Worm (Caenorhabditis elegans) whole organism, late embryonic: ENCODE results near the gene B0336.7.

Experiments
- C08G9.2 ChIP-seq: sonication (generic microtip); optimal IDR thresholded peaks from 2 replicates; lab custom pipeline; 2016; ENCODE audit warnings: mild to moderate bottlenecking, missing genetic modification characterization, moderate library complexity, missing compliant biosample characterization
- C38D4.7 ChIP-seq: fragments of 200-800 bp; sonication (Bioruptor generic); optimal IDR thresholded peaks from 2 replicates; lab custom pipeline; 2018; ENCODE audit warnings: mild to moderate bottlenecking, missing genetic modification characterization, moderate library complexity, missing compliant biosample characterization
- K02D7.2 ChIP-seq: sonication (generic microtip); optimal IDR thresholded peaks from 2 replicates; lab custom pipeline; 2017; ENCODE audit warnings: mild to moderate bottlenecking, missing genetic modification characterization, missing compliant biosample characterization
- K09A11.1 ChIP-seq: sonication (generic microtip); optimal IDR thresholded peaks from 2 replicates; lab custom pipeline; 2017; ENCODE audit warnings: antibody characterized with exemption, mild to moderate bottlenecking, missing genetic modification characterization, missing compliant biosample characterization; ENCODE audit not compliant: insufficient read depth
- T23F11.4 ChIP-seq: fragments of 200-800 bp; sonication (Bioruptor generic); optimal IDR thresholded peaks from 2 replicates; lab custom pipeline; 2018; ENCODE audit warnings: mild to moderate bottlenecking, missing genetic modification characterization, missing compliant biosample characterization
- Y22D7AL.16 ChIP-seq: sonication (generic microtip); optimal IDR thresholded peaks from 2 replicates; lab custom pipeline; 2016; ENCODE audit warnings: missing genetic modification characterization, missing compliant biosample characterization
- ahr-1 ChIP-seq: sonication (generic microtip); optimal IDR thresholded peaks from 2 replicates; lab custom pipeline; 2016; ENCODE audit warnings: missing genetic modification characterization, missing compliant biosample characterization
- ama-1 ChIP-seq: fragments of 150-350 bp; optimal IDR thresholded peaks from 2 replicates; lab custom pipeline; 2014
- ceh-14 ChIP-seq: sonication (generic microtip); optimal IDR thresholded peaks from 2 replicates; lab custom pipeline; 2016; ENCODE audit warnings: missing genotype, missing genetic modification characterization, missing compliant biosample characterization
- ceh-19 ChIP-seq: fragments of 200-800 bp; sonication (Bioruptor generic); optimal IDR thresholded peaks from 2 replicates; lab custom pipeline; 2018; ENCODE audit warnings: mild to moderate bottlenecking, missing genetic modification characterization, missing compliant biosample characterization
- ceh-2 ChIP-seq: sonication (generic microtip); optimal IDR thresholded peaks from 2 replicates; lab custom pipeline; 2016; ENCODE audit warnings: missing genotype, missing genetic modification characterization, missing compliant biosample characterization
- ceh-22 ChIP-seq: sonication (generic microtip); optimal IDR thresholded peaks from 2 replicates; lab custom pipeline; 2017; ENCODE audit warnings: missing biosample characterization, missing genetic modification characterization
- ceh-24 ChIP-seq: sonication (generic microtip); optimal IDR thresholded peaks from 2 replicates; lab custom pipeline; 2016; ENCODE audit warnings: mild to moderate bottlenecking, missing genetic modification characterization, missing compliant biosample characterization
- ceh-30 ChIP-seq: fragments of 150-350 bp; optimal IDR thresholded peaks from 2 replicates; lab custom pipeline; 2014; ENCODE audit warnings: missing biosample characterization, missing genetic modification characterization
- ceh-31 ChIP-seq: sonication (generic microtip); optimal IDR thresholded peaks from 2 replicates; lab custom pipeline; 2016; ENCODE audit warnings: missing genetic modification characterization, missing compliant biosample characterization
- ceh-34 ChIP-seq: sonication (generic microtip); optimal IDR thresholded peaks from 2 replicates; lab custom pipeline; 2016; ENCODE audit warnings: mild to moderate bottlenecking, missing genetic modification characterization, missing compliant biosample characterization
- ceh-45 ChIP-seq: fragments of 200-800 bp; sonication (Bioruptor generic); IDR thresholded peaks from 2 replicates; pipeline ENCODE4 v1.3.6; 2022; ENCODE audit warnings: missing genetic modification reagents, missing genetic modification characterization, missing compliant biosample characterization
- ceh-48 ChIP-seq: sonication (generic microtip); optimal IDR thresholded peaks from 2 replicates; lab custom pipeline; 2016; ENCODE audit warnings: missing genetic modification characterization, inconsistent platforms, missing compliant biosample characterization
- ceh-6 ChIP-seq: fragments of 200-800 bp; sonication (Bioruptor generic); optimal IDR thresholded peaks from 2 replicates; lab custom pipeline; 2018; ENCODE audit warnings: mild to moderate bottlenecking, missing genetic modification characterization, missing compliant biosample characterization
- ceh-9 ChIP-seq: sonication (generic microtip); optimal IDR thresholded peaks from 2 replicates; lab custom pipeline; 2016; ENCODE audit warnings: mild to moderate bottlenecking, missing genetic modification characterization, inconsistent platforms, missing compliant biosample characterization
- che-1 ChIP-seq: sonication (generic microtip); optimal IDR thresholded peaks from 2 replicates; lab custom pipeline; 2016; ENCODE audit warnings: mild to moderate bottlenecking, missing genetic modification characterization, missing compliant biosample characterization
- dmd-4 ChIP-seq: sonication (generic microtip); optimal IDR thresholded peaks from 2 replicates; lab custom pipeline; 2016; ENCODE audit warnings: borderline replicate concordance, missing genetic modification characterization, missing compliant biosample characterization
- dve-1 ChIP-seq: sonication (generic microtip); optimal IDR thresholded peaks from 2 replicates; lab custom pipeline; 2017; ENCODE audit warnings: antibody characterized with exemption, mild to moderate bottlenecking, missing genetic modification characterization, missing compliant biosample characterization
- elt-2 ChIP-seq: sonication (generic microtip); optimal IDR thresholded peaks from 2 replicates; lab custom pipeline; 2016; ENCODE audit warnings: missing genetic modification reagents, missing genetic modification characterization, missing compliant biosample characterization
- elt-4 ChIP-seq: sonication (generic microtip); optimal IDR thresholded peaks from 2 replicates; lab custom pipeline; 2016; ENCODE audit warnings: missing genetic modification characterization, missing compliant biosample characterization
- ets-4 ChIP-seq: sonication (generic microtip); optimal IDR thresholded peaks from 2 replicates; lab custom pipeline; 2016; ENCODE audit warnings: missing genetic modification characterization, missing compliant biosample characterization
- eyg-1 ChIP-seq: sonication (generic microtip); optimal IDR thresholded peaks from 2 replicates; lab custom pipeline; 2016; ENCODE audit warnings: missing genotype, missing genetic modification characterization, missing compliant biosample characterization
- fax-1 ChIP-seq: sonication (generic microtip); optimal IDR thresholded peaks from 2 replicates; lab custom pipeline; 2016; ENCODE audit warnings: missing genotype, missing genetic modification characterization, missing compliant biosample characterization
- fkh-10 ChIP-seq: fragments of 150-350 bp; optimal IDR thresholded peaks from 2 replicates; lab custom pipeline; 2014; ENCODE audit warnings: missing biosample characterization, missing genetic modification reagents, missing genetic modification characterization
- fkh-6 ChIP-seq: sonication (generic microtip); optimal IDR thresholded peaks from 2 replicates; lab custom pipeline; 2016; ENCODE audit warnings: missing genetic modification characterization, missing compliant biosample characterization
- hlh-15 ChIP-seq: sonication (generic microtip); optimal IDR thresholded peaks from 2 replicates; lab custom pipeline; 2016; ENCODE audit warnings: missing genetic modification characterization, missing compliant biosample characterization
- hlh-30 ChIP-seq: sonication (generic microtip); optimal IDR thresholded peaks from 2 replicates; lab custom pipeline; 2017; ENCODE audit warnings: antibody characterized with exemption, missing genetic modification characterization, missing compliant biosample characterization; ENCODE audit not compliant: insufficient read depth
- hlh-6 ChIP-seq: sonication (generic microtip); optimal IDR thresholded peaks from 2 replicates; lab custom pipeline; 2016; ENCODE audit warnings: missing genotype, missing genetic modification characterization, missing compliant biosample characterization
- hlh-8 ChIP-seq: sonication (generic microtip); optimal IDR thresholded peaks from 2 replicates; lab custom pipeline; 2016; ENCODE audit warnings: missing genotype, missing genetic modification characterization, missing compliant biosample characterization
- lin-11 ChIP-seq: fragments of 200-800 bp; sonication (Bioruptor generic); optimal IDR thresholded peaks from 2 replicates; lab custom pipeline; 2018; ENCODE audit warnings: mild to moderate bottlenecking, missing genetic modification characterization, missing compliant biosample characterization
- madf-2 ChIP-seq: sonication (generic microtip); optimal IDR thresholded peaks from 2 replicates; lab custom pipeline; 2017; ENCODE audit warnings: missing genetic modification characterization, missing compliant biosample characterization
- mec-3 ChIP-seq: sonication (generic microtip); optimal IDR thresholded peaks from 2 replicates; lab custom pipeline; 2016; ENCODE audit warnings: borderline replicate concordance, missing genetic modification characterization, missing compliant biosample characterization
- nfya-1 ChIP-seq: sonication (generic microtip); optimal IDR thresholded peaks from 2 replicates; lab custom pipeline; 2017; ENCODE audit warnings: missing genetic modification characterization, mild to moderate bottlenecking, missing compliant biosample characterization, antibody characterized with exemption, moderate library complexity
- nhr-11 ChIP-seq: fragments of 150-350 bp; optimal IDR thresholded peaks from 2 replicates; lab custom pipeline; 2014; ENCODE audit warnings: missing biosample characterization, missing genetic modification characterization
- nhr-232 ChIP-seq: sonication (generic microtip); optimal IDR thresholded peaks from 2 replicates; lab custom pipeline; 2016; ENCODE audit warnings: missing genetic modification characterization, missing compliant biosample characterization
- odd-2 ChIP-seq: sonication (generic microtip); optimal IDR thresholded peaks from 2 replicates; lab custom pipeline; 2017; ENCODE audit warnings: antibody characterized with exemption, mild to moderate bottlenecking, missing genetic modification characterization, missing compliant biosample characterization
- pax-1 ChIP-seq: fragments of 150-350 bp; optimal IDR thresholded peaks from 2 replicates; lab custom pipeline; 2014; ENCODE audit warnings: missing biosample characterization, missing genetic modification characterization
- pqm-1 ChIP-seq: sonication (generic microtip); optimal IDR thresholded peaks from 2 replicates; lab custom pipeline; 2016; ENCODE audit warnings: missing genetic modification characterization, missing compliant biosample characterization
- pros-1 ChIP-seq: fragments of 150-350 bp; optimal IDR thresholded peaks from 2 replicates; lab custom pipeline; 2014; ENCODE audit warnings: missing biosample characterization, missing genetic modification reagents, missing genetic modification characterization
- rnt-1 ChIP-seq: sonication (generic microtip); optimal IDR thresholded peaks from 2 replicates; lab custom pipeline; 2016; ENCODE audit warnings: missing genetic modification characterization, missing compliant biosample characterization
- sdc-2 ChIP-seq: sonication (generic microtip); optimal IDR thresholded peaks from 2 replicates; lab custom pipeline; 2016; ENCODE audit warnings: missing genotype, missing genetic modification characterization, missing compliant biosample characterization
- sox-2 ChIP-seq: fragments of 200-800 bp; sonication (Bioruptor generic); IDR thresholded peaks from 2 replicates; pipeline ENCODE4 v1.3.6; 2022; ENCODE audit warnings: missing genetic modification reagents, missing genetic modification characterization, missing compliant biosample characterization
- syd-9 ChIP-seq: sonication (generic microtip); optimal IDR thresholded peaks from 2 replicates; lab custom pipeline; 2016; ENCODE audit warnings: mild to moderate bottlenecking, missing genetic modification characterization, moderate library complexity, missing compliant biosample characterization
- tbx-2 ChIP-seq: sonication (generic microtip); optimal IDR thresholded peaks from 2 replicates; lab custom pipeline; 2016; ENCODE audit warnings: missing genetic modification characterization, missing compliant biosample characterization
- ttx-3 ChIP-seq: sonication (generic microtip); optimal IDR thresholded peaks from 2 replicates; lab custom pipeline; 2016; ENCODE audit warnings: missing genetic modification reagents, missing genetic modification characterization, missing compliant biosample characterization
- unc-42 ChIP-seq: sonication (generic microtip); optimal IDR thresholded peaks from 2 replicates; lab custom pipeline; 2016; ENCODE audit warnings: missing genotype, missing genetic modification characterization, missing compliant biosample characterization
- unc-55 ChIP-seq: sonication (generic microtip); optimal IDR thresholded peaks from 2 replicates; lab custom pipeline; 2017; ENCODE audit warnings: missing biosample characterization, missing genetic modification reagents, missing genetic modification characterization
- unc-86 ChIP-seq: sonication (generic microtip); optimal IDR thresholded peaks from 2 replicates; lab custom pipeline; 2016; ENCODE audit warnings: missing genetic modification characterization, missing compliant biosample characterization
- zip-5 ChIP-seq: sonication (generic microtip); optimal IDR thresholded peaks from 2 replicates; lab custom pipeline; 2016; ENCODE audit warnings: missing genetic modification characterization, missing compliant biosample characterization

Gene B0336.7

ce11 chrIII:5706077-5706627, 9.0 kb upstream of the B0336.7 start, which contains the start of gene rpl-23:
rpl-23 (minus strand) TSS chrIII:5706127.
- TF ChIP-seq rnt-1 (tag; lab: Kevin White, UChicago) (peak; percentile 5), lin-11 (no peak), ets-4 (peak; percentile 40), hlh-8 (tag; lab: Kevin White, UChicago) (no peak), fax-1 (tag; lab: Kevin White, UChicago) (no peak), Y22D7AL.16 (tag; lab: Kevin White, UChicago) (no peak), eyg-1 (tag; lab: Kevin White, UChicago) (no peak), K02D7.2 (tag; lab: Kevin White, UChicago) (no peak), nfya-1 (peak; percentile 87), mec-3 (tag; lab: Kevin White, UChicago) (no peak), ceh-24 (tag; lab: Kevin White, UChicago) (no peak), fkh-6 (tag; lab: Kevin White, UChicago) (no peak), unc-86 (tag; lab: Kevin White, UChicago) (no peak), sdc-2 (tag; lab: Kevin White, UChicago) (no peak), fkh-10 (no peak), ceh-19 (GFP tag; lab: Kevin White, UChicago) (no peak), dmd-4 (tag; lab: Kevin White, UChicago) (no peak), C38D4.7 (no peak), dve-1 (tag; lab: Kevin White, UChicago) (peak; percentile 69), ama-1 (lab: Kevin White, UChicago) (no peak), T23F11.4 (GFP tag; lab: Kevin White, UChicago) (no peak), ceh-2 (tag; lab: Kevin White, UChicago) (no peak), madf-2 (tag; lab: Kevin White, UChicago) (no peak), ceh-31 (tag; lab: Kevin White, UChicago) (peak; percentile 85), ttx-3 (tag; lab: Kevin White, UChicago) (no peak), ceh-30 (tag; lab: Kevin White, UChicago) (no peak), tbx-2 (tag; lab: Kevin White, UChicago) (peak; percentile 29), hlh-15 (no peak), syd-9 (tag; lab: Kevin White, UChicago) (no peak), elt-4 (tag; lab: Kevin White, UChicago) (no peak), odd-2 (tag; lab: Kevin White, UChicago) (no peak), hlh-30 (tag; lab: Kevin White, UChicago) (peak; percentile 56), ceh-6 (no peak), ceh-48 (tag; lab: Kevin White, UChicago) (peak; percentile 98), nhr-11 (no peak), unc-42 (tag; lab: Kevin White, UChicago) (peak; percentile 78), nhr-232 (tag; lab: Kevin White, UChicago) (no peak), elt-2 (peak; percentile 24), ceh-45 (GFP tag; lab: Robert Waterston, UW) (no peak), C08G9.2 (no peak), unc-55 (GFP tag; lab: Kevin White, UChicago) (peak; percentile 71), ahr-1 (tag; lab: Kevin White, UChicago) (no peak), zip-5 (tag; lab: Kevin White, UChicago) (no peak), ceh-22 (tag; lab: Kevin White, UChicago) (no peak), K09A11.1 (tag; lab: Kevin White, UChicago) (peak; percentile 47), ceh-14 (tag; lab: Kevin White, UChicago) (no peak), hlh-6 (tag; lab: Kevin White, UChicago) (no peak), sox-2 (no peak), ceh-9 (tag; lab: Kevin White, UChicago) (no peak), che-1 (tag; lab: Kevin White, UChicago) (no peak), pros-1 (tag; lab: Kevin White, UChicago) (peak; percentile 11), pax-1 (tag; lab: Kevin White, UChicago) (no peak), ceh-34 (peak; percentile 46), pqm-1 (tag; lab: Kevin White, UChicago) (no peak)
